Fruit fly (Drosophila melanogaster): ENCODE data around the gene neo.

neo gene

DNA sequence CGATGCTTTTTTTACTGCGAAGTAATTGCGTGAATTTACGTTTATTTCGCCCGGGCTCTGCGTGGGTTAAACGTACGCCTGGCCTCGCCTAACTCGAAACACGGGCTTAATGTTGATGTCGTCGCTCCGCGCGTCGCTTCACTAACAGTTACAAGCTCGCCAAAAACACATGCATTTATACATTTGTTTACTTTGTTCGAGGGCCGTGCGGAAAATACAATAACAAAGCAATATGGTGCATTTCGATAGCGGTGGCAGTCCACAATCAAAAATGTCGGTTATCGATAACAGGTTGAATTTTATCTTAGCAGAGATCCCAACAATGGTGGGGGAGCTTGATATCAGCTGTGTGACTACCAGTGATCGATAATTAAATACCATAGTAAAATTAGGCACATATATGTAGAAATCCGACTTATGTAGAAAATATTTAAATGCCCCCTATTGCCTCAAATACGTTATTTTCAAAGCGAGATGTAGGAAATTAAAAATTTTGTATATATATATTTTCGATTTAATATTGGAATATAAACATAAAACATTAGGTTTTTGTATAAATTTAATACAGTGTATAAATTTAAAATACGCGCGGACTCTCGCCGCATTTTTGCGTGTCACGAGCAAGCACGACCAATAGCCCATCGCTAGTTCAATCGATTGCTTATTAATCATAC, 49.9 kb downstream of the neo start, which contains the start of gene Zip99C (continued):
- peak; percentile 31 for TF ChIP-seq unpg (GFP tag; optimal IDR thresholded peaks at IDR 0.05)
- TF ChIP-seq Meics (GFP tag; optimal IDR thresholded peaks at IDR 0.05), result peak; percentile 21
- peak; percentile 90 for TF ChIP-seq Doc3 (GFP tag; IDR thresholded peaks at IDR 0.05; ENCODE audit: partially characterized antibody)
- peak; percentile 95 for TF ChIP-seq amos (GFP tag; IDR thresholded peaks at IDR 0.05; ENCODE audit: partially characterized antibody)
- no peak for TF ChIP-seq CG1233 (GFP tag; optimal IDR thresholded peaks at IDR 0.05)
- no peak for TF ChIP-seq sima (GFP tag; optimal IDR thresholded peaks at IDR 0.05)
- peak; percentile 23; the same call in 1 of the 2 replicates for TF ChIP-seq vvl (GFP tag; IDR thresholded peaks at IDR 0.05)
- TF ChIP-seq Usf (GFP tag; optimal IDR thresholded peaks at IDR 0.05), result peak; percentile 18
- TF ChIP-seq tio (GFP tag; optimal IDR thresholded peaks at IDR 0.05), result no peak
- peak; percentile 36 for TF ChIP-seq CG9817 (tag; optimal IDR thresholded peaks at IDR 0.05)
- TF ChIP-seq CG15011 (GFP tag; optimal IDR thresholded peaks at IDR 0.05), result no peak
- TF ChIP-seq mam (GFP tag; optimal IDR thresholded peaks at IDR 0.05), result peak; percentile 35
- TF ChIP-seq fd102C (GFP tag; optimal IDR thresholded peaks at IDR 0.05), result no peak

DNA sequence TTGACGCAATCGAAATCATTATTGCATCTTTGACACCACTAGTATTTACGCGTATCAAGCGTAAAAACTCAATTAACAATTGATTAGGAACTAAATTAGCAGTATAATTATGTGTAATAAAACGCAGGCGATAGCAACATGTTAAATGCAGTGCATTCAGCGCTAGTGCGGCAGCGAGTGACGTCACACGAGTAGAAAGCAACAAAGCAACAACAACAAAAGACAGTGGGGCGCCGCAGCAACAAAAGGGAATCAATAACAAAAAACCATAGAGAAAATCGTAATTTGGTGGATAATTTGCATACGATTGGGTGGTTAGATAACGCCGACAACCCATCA, 50.4 kb downstream of the neo start, which contains the start of gene CG34133:
Gene CG34133, plus strand, starts transcription at position 16 of the 339 bp plus-strand sequence.
- TF ChIP-seq CG42726 (GFP tag; IDR thresholded peaks at IDR 0.05; ENCODE audit: partially characterized antibody) (0 out of 2 replicates have a peak, but pooled peaks have one; percentile 64), MBD-R2 (GFP tag; IDR thresholded peaks at IDR 0.05) (no peak; the same call in 1 of the 2 replicates), exex (tag; optimal IDR thresholded peaks at IDR 0.05) (peak; percentile 17), Neu2 (GFP tag; optimal IDR thresholded peaks at IDR 0.05; ENCODE audit: borderline replicate concordance) (peak; percentile 7), CG17568 (GFP tag; optimal IDR thresholded peaks at IDR 0.05) (no peak), seq (GFP tag; IDR thresholded peaks at IDR 0.05) (0 out of 2 replicates have a peak, but pooled peaks have one; percentile 20), bigmax (GFP tag; optimal IDR thresholded peaks at IDR 0.05) (no peak), zen2 (GFP tag; IDR thresholded peaks at IDR 0.05; ENCODE audit: partially characterized antibody) (0 out of 3 replicates have a peak, but pooled peaks have one; percentile 3), CG34422 (GFP tag; IDR thresholded peaks at IDR 0.05) (peak; percentile 45; the same call in 1 of the 3 replicates), CG4360 (GFP tag; IDR thresholded peaks at IDR 0.05) (peak; percentile 83), CG4617 (GFP tag; optimal IDR thresholded peaks at IDR 0.05; ENCODE audit: borderline replicate concordance) (peak; percentile 39), CG14710 (tag; optimal IDR thresholded peaks at IDR 0.05) (peak; percentile 17), MESR4 (GFP tag; optimal IDR thresholded peaks at IDR 0.05) (peak; percentile 93), CG9609 (GFP tag; optimal IDR thresholded peaks at IDR 0.05) (no peak), Dref (GFP tag; IDR thresholded peaks at IDR 0.05) (peak; percentile 47), Pdp1 (GFP tag; optimal IDR thresholded peaks at IDR 0.05) (peak in 1 of 2 experiments; percentile 63)

All from whole organism, embryonic.